Worm (Caenorhabditis elegans) whole organism, L4/young adult: Measurements from ENCODE around the gene herd-1.

ENCODE experiments used
- dao-5 ChIP-seq: sonication (generic microtip); optimal IDR thresholded peaks from 2 replicates; lab custom pipeline; 2016; ENCODE audit warnings: missing genotype, missing genetic modification characterization, moderate library complexity, missing compliant biosample characterization
- him-1 ChIP-seq: sonication (generic microtip); optimal IDR thresholded peaks from 2 replicates; lab custom pipeline; 2016; ENCODE audit warnings: missing genotype, missing genetic modification reagents, missing genetic modification characterization, missing compliant biosample characterization

DNA sequence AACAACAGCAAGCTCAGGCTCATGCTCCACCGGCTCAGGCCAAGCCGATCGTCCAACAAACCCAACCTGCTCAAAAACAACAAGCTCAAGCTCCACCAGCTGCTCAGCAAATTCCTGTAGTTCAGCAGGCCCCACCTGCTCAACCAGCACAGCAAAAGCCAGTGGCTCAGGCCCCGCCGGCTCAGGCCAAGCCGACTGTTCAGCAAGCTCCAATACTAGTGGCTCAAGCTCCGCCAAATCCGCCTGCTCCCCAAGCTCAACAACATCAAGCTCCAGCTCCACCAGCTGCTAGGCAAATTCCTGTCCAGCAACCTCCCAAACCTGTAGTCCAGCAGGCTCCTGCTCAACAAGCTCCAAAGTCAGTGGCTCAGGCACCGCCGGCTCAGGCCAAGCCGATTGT lies 26.5 kb upstream of the herd-1 start:
- no peak for TF ChIP-seq dao-5
- no peak for TF ChIP-seq him-1
